Fruit fly (Drosophila melanogaster) whole organism, embryonic: ENCODE results near the gene slmo.

Experiments
- CG10654 ChIP-seq: fragments of 200-800 bp; sonication (Bioruptor generic); optimal IDR thresholded peaks from 2 replicates; lab custom pipeline; 2016; ENCODE audit warnings: missing biosample characterization, missing genetic modification characterization
- CG10959 ChIP-seq: fragments of 200-800 bp; sonication (Bioruptor generic); IDR thresholded peaks from 2 replicates; pipeline ENCODE4 v1.3.6; 2022; ENCODE audit warnings: missing biosample characterization, missing genetic modification characterization
- CG12391 ChIP-seq: fragments of 200-800 bp; sonication (Bioruptor generic); optimal IDR thresholded peaks from 3 replicates; lab custom pipeline; 2018; ENCODE audit warnings: missing biosample characterization, mild to moderate bottlenecking, missing genetic modification characterization, moderate library complexity
- CG12942 ChIP-seq: fragments of 200-800 bp; sonication (Bioruptor generic); optimal IDR thresholded peaks from 3 replicates; lab custom pipeline; 2016; ENCODE audit warnings: missing biosample characterization, missing genetic modification characterization
- CG13296 ChIP-seq: fragments of 200-800 bp; sonication (Bioruptor generic); optimal IDR thresholded peaks from 3 replicates; lab custom pipeline; 2018; ENCODE audit warnings: missing biosample characterization, mild to moderate bottlenecking, missing genetic modification characterization
- CG14050 ChIP-seq: fragments of 200-800 bp; sonication (Bioruptor generic); IDR thresholded peaks from 3 replicates; pipeline ENCODE4 v1.3.6; 2022; ENCODE audit warnings: missing biosample characterization, missing genetic modification characterization
- CG1529 ChIP-seq: fragments of 200-800 bp; sonication (Bioruptor generic); optimal IDR thresholded peaks from 3 replicates; lab custom pipeline; 2018; ENCODE audit warnings: missing biosample characterization, missing genetic modification characterization
- CG1602 ChIP-seq: fragments of 200-800 bp; sonication (Bioruptor generic); optimal IDR thresholded peaks from 3 replicates; lab custom pipeline; 2016; ENCODE audit warnings: missing biosample characterization, missing genetic modification characterization
- CG1603 ChIP-seq: fragments of 200-800 bp; sonication (Bioruptor generic); optimal IDR thresholded peaks from 2 replicates; lab custom pipeline; 2019; ENCODE audit warnings: missing biosample characterization, mild to moderate bottlenecking, missing genetic modification characterization, moderate library complexity
- CG17385 ChIP-seq: fragments of 200-800 bp; sonication (Bioruptor generic); optimal IDR thresholded peaks from 3 replicates; lab custom pipeline; 2018; ENCODE audit warnings: missing biosample characterization, mild to moderate bottlenecking, missing genetic modification characterization
- CG17912 ChIP-seq: fragments of 200-800 bp; sonication (Bioruptor generic); optimal IDR thresholded peaks from 2 replicates; lab custom pipeline; 2018; ENCODE audit warnings: missing biosample characterization, mild to moderate bottlenecking, missing genetic modification characterization
- CG3065 ChIP-seq: fragments of 200-800 bp; sonication (Bioruptor generic); optimal IDR thresholded peaks from 2 replicates; lab custom pipeline; 2016; ENCODE audit warnings: missing biosample characterization, missing genetic modification characterization
- CG31441 ChIP-seq: fragments of 200-800 bp; sonication (Bioruptor generic); IDR thresholded peaks from 2 replicates; pipeline ENCODE4 v1.3.6; 2022; ENCODE audit warnings: missing biosample characterization, missing genetic modification characterization
- CG32532 ChIP-seq: fragments of 200-800 bp; sonication (Bioruptor generic); IDR thresholded peaks from 2 replicates; pipeline ENCODE4 v1.3.6; 2022; ENCODE audit warnings: missing biosample characterization, missing genetic modification characterization
- CG3847 ChIP-seq: fragments of 200-800 bp; sonication (Bioruptor generic); IDR thresholded peaks from 2 replicates; pipeline ENCODE4 v1.3.6; 2022; ENCODE audit warnings: missing biosample characterization, missing genetic modification characterization
- CG42726 ChIP-seq: fragments of 200-800 bp; sonication (Bioruptor generic); IDR thresholded peaks from 2 replicates; pipeline ENCODE4 v1.3.6; 2022; ENCODE audit warnings: missing biosample characterization, missing genetic modification characterization; ENCODE audit not compliant: partially characterized antibody
- CG4854 ChIP-seq: fragments of 200-800 bp; sonication (Bioruptor generic); optimal IDR thresholded peaks from 2 replicates; lab custom pipeline; 2016; ENCODE audit warnings: missing biosample characterization, missing genetic modification characterization, inconsistent platforms
- CG7372 ChIP-seq: fragments of 200-800 bp; sonication (Bioruptor generic); IDR thresholded peaks from 2 replicates; pipeline ENCODE4 v1.3.6; 2022; ENCODE audit warnings: missing biosample characterization, missing genetic modification characterization
- CG7556 ChIP-seq: fragments of 200-800 bp; sonication (Bioruptor generic); optimal IDR thresholded peaks from 2 replicates; lab custom pipeline; 2017; ENCODE audit warnings: missing biosample characterization, mild to moderate bottlenecking, missing genetic modification characterization
- CG7839 ChIP-seq: fragments of 200-800 bp; sonication (Bioruptor generic); optimal IDR thresholded peaks from 3 replicates; lab custom pipeline; 2018; ENCODE audit warnings: missing biosample characterization, mild to moderate bottlenecking, missing genetic modification characterization, moderate library complexity
- CG8388 ChIP-seq: fragments of 200-800 bp; sonication (Bioruptor generic); optimal IDR thresholded peaks from 2 replicates; lab custom pipeline; 2019; ENCODE audit warnings: missing biosample characterization, mild to moderate bottlenecking, missing genetic modification characterization, moderate library complexity
- Camta ChIP-seq: fragments of 200-800 bp; sonication (Bioruptor generic); optimal IDR thresholded peaks from 2 replicates; lab custom pipeline; 2016; ENCODE audit warnings: missing biosample characterization, missing genetic modification characterization
- CoRest ChIP-seq: fragments of 200-800 bp; sonication (Bioruptor generic); optimal IDR thresholded peaks from 3 replicates; lab custom pipeline; 2018; ENCODE audit warnings: missing biosample characterization, mild to moderate bottlenecking, missing genetic modification characterization, moderate library complexity
- CrebB ChIP-seq: fragments of 200-800 bp; sonication (Bioruptor generic); optimal IDR thresholded peaks from 3 replicates; lab custom pipeline; 2018; ENCODE audit warnings: missing biosample characterization, mild to moderate bottlenecking, missing genetic modification characterization
- D19B ChIP-seq: fragments of 200-800 bp; sonication (Bioruptor generic); optimal IDR thresholded peaks from 2 replicates; lab custom pipeline; 2017; ENCODE audit warnings: missing biosample characterization, mild to moderate bottlenecking, missing genetic modification characterization
- Fer2 ChIP-seq: fragments of 200-800 bp; sonication (Bioruptor generic); optimal IDR thresholded peaks from 2 replicates; lab custom pipeline; 2018; ENCODE audit warnings: missing biosample characterization, mild to moderate bottlenecking, missing genetic modification characterization, moderate library complexity
- HHEX ChIP-seq: fragments of 200-800 bp; sonication (Bioruptor generic); optimal IDR thresholded peaks from 3 replicates; lab custom pipeline; 2017; ENCODE audit warnings: missing biosample characterization, mild to moderate bottlenecking, missing genetic modification characterization, missing genetic modification reagents
- HLHmδ ChIP-seq: fragments of 200-800 bp; sonication (Bioruptor generic); optimal IDR thresholded peaks from 2 replicates; lab custom pipeline; 2018; ENCODE audit warnings: missing biosample characterization, mild to moderate bottlenecking, missing genetic modification characterization, moderate library complexity
- Mad ChIP-seq: fragments of 200-800 bp; sonication (Bioruptor generic); optimal IDR thresholded peaks from 2 replicates; lab custom pipeline; 2016; ENCODE audit warnings: missing biosample characterization, missing genetic modification characterization
- Mes4 ChIP-seq: fragments of 200-800 bp; sonication (Bioruptor generic); optimal IDR thresholded peaks from 2 replicates; lab custom pipeline; 2016; ENCODE audit warnings: missing biosample characterization, missing genetic modification characterization
- Mrtf ChIP-seq: fragments of 200-800 bp; sonication (Bioruptor generic); IDR thresholded peaks from 3 replicates; pipeline ENCODE4 v1.3.6; 2022; ENCODE audit warnings: missing biosample characterization, missing genetic modification characterization
- NfI ChIP-seq: fragments of 200-800 bp; sonication (Bioruptor generic); optimal IDR thresholded peaks from 3 replicates; lab custom pipeline; 2018; ENCODE audit warnings: missing biosample characterization, mild to moderate bottlenecking, missing genetic modification characterization, moderate library complexity
- bcd ChIP-seq: fragments of 200-800 bp; sonication (Bioruptor generic); optimal IDR thresholded peaks from 2 replicates; lab custom pipeline; 2017; ENCODE audit warnings: missing biosample characterization, mild to moderate bottlenecking, missing genetic modification characterization
- cas ChIP-seq: fragments of 200-800 bp; sonication (Bioruptor generic); IDR thresholded peaks from 2 replicates; pipeline ENCODE4 v1.3.6; 2022; ENCODE audit warnings: missing biosample characterization, missing genetic modification characterization
- ci ChIP-seq: fragments of 200-800 bp; sonication (Bioruptor generic); IDR thresholded peaks from 3 replicates; pipeline ENCODE4 v1.3.6; 2022; ENCODE audit warnings: missing biosample characterization, missing genetic modification characterization
- eyg ChIP-seq: fragments of 200-800 bp; sonication (Bioruptor generic); optimal IDR thresholded peaks from 3 replicates; lab custom pipeline; 2016; ENCODE audit warnings: missing biosample characterization, missing genetic modification characterization
- jumu ChIP-seq: fragments of 200-800 bp; sonication (Bioruptor generic); optimal IDR thresholded peaks from 3 replicates; lab custom pipeline; 2016; ENCODE audit warnings: missing biosample characterization, missing genetic modification characterization
- kni ChIP-seq: fragments of 200-800 bp; sonication (Bioruptor generic); optimal IDR thresholded peaks from 3 replicates; lab custom pipeline; 2017; ENCODE audit warnings: mild to moderate bottlenecking, missing biosample characterization, missing genetic modification reagents, missing genetic modification characterization
- mirr ChIP-seq: fragments of 200-800 bp; sonication (Bioruptor generic); optimal IDR thresholded peaks from 3 replicates; lab custom pipeline; 2018; ENCODE audit warnings: missing biosample characterization, mild to moderate bottlenecking, missing genetic modification characterization
- onecut ChIP-seq: fragments of 200-800 bp; sonication (Bioruptor generic); IDR thresholded peaks from 2 replicates; pipeline ENCODE4 v1.3.6; 2022; ENCODE audit warnings: missing biosample characterization, missing genetic modification characterization
- pb ChIP-seq: fragments of 200-800 bp; sonication (Bioruptor generic); optimal IDR thresholded peaks from 3 replicates; lab custom pipeline; 2016; ENCODE audit warnings: missing biosample characterization, missing genetic modification characterization
- pho ChIP-seq: fragments of 200-800 bp; sonication (Bioruptor generic); optimal IDR thresholded peaks from 2 replicates; lab custom pipeline; 2016; ENCODE audit warnings: missing biosample characterization, missing genetic modification characterization
- pzg ChIP-seq: fragments of 200-800 bp; sonication (Bioruptor generic); optimal IDR thresholded peaks from 3 replicates; lab custom pipeline; 2018; ENCODE audit warnings: missing biosample characterization, mild to moderate bottlenecking, missing genetic modification characterization, moderate library complexity
- repo ChIP-seq: fragments of 200-800 bp; sonication (Bioruptor generic); optimal IDR thresholded peaks from 2 replicates; lab custom pipeline; 2016; ENCODE audit warnings: missing biosample characterization, missing genetic modification characterization
- sd ChIP-seq: fragments of 200-800 bp; sonication (Bioruptor generic); optimal IDR thresholded peaks from 3 replicates; lab custom pipeline; 2018; ENCODE audit warnings: missing biosample characterization, mild to moderate bottlenecking, missing genetic modification characterization, moderate library complexity
- sima ChIP-seq: fragments of 200-800 bp; sonication (Bioruptor generic); optimal IDR thresholded peaks from 2 replicates; lab custom pipeline; 2016; ENCODE audit warnings: missing biosample characterization, missing genetic modification characterization
- sisA ChIP-seq: fragments of 200-800 bp; sonication (Bioruptor generic); IDR thresholded peaks from 2 replicates; pipeline ENCODE4 v1.3.6; 2022; ENCODE audit warnings: missing biosample characterization, missing genetic modification characterization
- sqz ChIP-seq: fragments of 200-800 bp; sonication (Bioruptor generic); optimal IDR thresholded peaks from 3 replicates; lab custom pipeline; 2018; ENCODE audit warnings: missing biosample characterization, mild to moderate bottlenecking, missing genetic modification characterization
- zfh1 ChIP-seq: fragments of 200-800 bp; sonication (Bioruptor generic); IDR thresholded peaks from 3 replicates; pipeline ENCODE4 v1.3.6; 2022; ENCODE audit warnings: missing biosample characterization, missing genetic modification characterization
- zfh2 ChIP-seq: fragments of 200-800 bp; sonication (Bioruptor generic); optimal IDR thresholded peaks from 2 replicates; lab custom pipeline; 2016; ENCODE audit warnings: missing biosample characterization, missing genetic modification characterization

Gene slmo

dm6 chr2L:6045972-6046718, 2.4 kb downstream of the slmo start, which contains the start of gene Pfas (continued):
- peak; percentile 63 for TF ChIP-seq CG3847 (GFP tag; lab: Robert Waterston, UW)
- TF ChIP-seq CrebB (tag; lab: Kevin White, UChicago), result peak; percentile 66
- peak; percentile 90 for TF ChIP-seq sd (tag; lab: Kevin White, UChicago)
- TF ChIP-seq cas (GFP tag; lab: Robert Waterston, UW), result no peak
- TF ChIP-seq CG12942, result peak; percentile 36
- no peak for TF ChIP-seq CG1529 (GFP tag; lab: Kevin White, UChicago)
- no peak for TF ChIP-seq CG31441 (GFP tag; lab: Robert Waterston, UW)
- TF ChIP-seq CG10654 (GFP tag; lab: Kevin White, UChicago), result peak; percentile 30
- no peak for TF ChIP-seq HLHmδ (GFP tag; lab: Kevin White, UChicago)
- TF ChIP-seq CG7839 (tag; lab: Kevin White, UChicago), result peak; percentile 55
- TF ChIP-seq CG7372, result 0 out of 2 replicates have a peak, but pooled peaks have one; percentile 26
- TF ChIP-seq sima (GFP tag; lab: Kevin White, UChicago), result peak; percentile 3
- no peak for TF ChIP-seq CG3065 (GFP tag; lab: Kevin White, UChicago)
- TF ChIP-seq Mad (GFP tag; lab: Kevin White, UChicago), result no peak
- TF ChIP-seq zfh1, result peak; percentile 26; the same call in 1 of the 3 replicates
- TF ChIP-seq jumu (GFP tag; lab: Kevin White, UChicago), result peak; percentile 34
- no peak for TF ChIP-seq CG42726 (GFP tag; lab: Robert Waterston, UW)
- TF ChIP-seq repo, result peak; percentile 27
- no peak for TF ChIP-seq Mrtf (GFP tag; lab: Robert Waterston, UW)
- TF ChIP-seq Camta (GFP tag; lab: Kevin White, UChicago), result peak; percentile 52
- peak; percentile 6 for TF ChIP-seq CG17912
- TF ChIP-seq pho (GFP tag; lab: Kevin White, UChicago), result peak; percentile 63
- peak; percentile 77 for TF ChIP-seq CG32532 (GFP tag; lab: Robert Waterston, UW)
- TF ChIP-seq CG14050, result no peak
- peak; percentile 65 for TF ChIP-seq pzg (GFP tag; lab: Kevin White, UChicago)
- TF ChIP-seq onecut (GFP tag; lab: Robert Waterston, UW), result peak; percentile 43; the same call in 1 of the 2 replicates
- TF ChIP-seq zfh2 (GFP tag; lab: Kevin White, UChicago), result peak; percentile 72
- peak; percentile 42 for TF ChIP-seq CG7556 (GFP tag; lab: Kevin White, UChicago)
- no peak for TF ChIP-seq Mes4
- TF ChIP-seq CG8388 (GFP tag; lab: Kevin White, UChicago), result no peak
- TF ChIP-seq CoRest (tag; lab: Kevin White, UChicago), result peak; percentile 59
- peak; percentile 58 for TF ChIP-seq CG1603 (tag; lab: Kevin White, UChicago)
- peak; percentile 54 for TF ChIP-seq CG10959
- peak; percentile 46 for TF ChIP-seq CG4854
- TF ChIP-seq CG12391 (tag; lab: Kevin White, UChicago), result peak; percentile 50
- TF ChIP-seq CG13296, result peak; percentile 26
- peak; percentile 78; the same call in 2 of the 3 replicates for TF ChIP-seq ci (GFP tag; lab: Robert Waterston, UW)
- peak; percentile 75 for TF ChIP-seq mirr (GFP tag; lab: Kevin White, UChicago)
- TF ChIP-seq CG17385 (GFP tag; lab: Kevin White, UChicago), result peak; percentile 26
- no peak for TF ChIP-seq D19B (GFP tag; lab: Kevin White, UChicago)
- no peak for TF ChIP-seq sqz (GFP tag; lab: Kevin White, UChicago)
- no peak for TF ChIP-seq CG1602 (GFP tag; lab: Kevin White, UChicago)
- peak; percentile 63 for TF ChIP-seq NfI (GFP tag; lab: Kevin White, UChicago)
- no peak for TF ChIP-seq Fer2 (tag; lab: Kevin White, UChicago)
- TF ChIP-seq bcd, result peak; percentile 40
- TF ChIP-seq sisA (GFP tag; lab: Robert Waterston, UW), result 0 out of 2 replicates have a peak, but pooled peaks have one; percentile 11
- TF ChIP-seq kni (GFP tag; lab: Kevin White, UChicago), result peak; percentile 3
- TF ChIP-seq pb (GFP tag; lab: Kevin White, UChicago), result peak; percentile 38
- peak; percentile 27 for TF ChIP-seq HHEX (GFP tag; lab: Kevin White, UChicago)
- peak; percentile 17 for TF ChIP-seq eyg (GFP tag; lab: Kevin White, UChicago)
